Fruit fly (Drosophila melanogaster): Measurements from ENCODE around the gene pes.
"Not testable (repeated sequence)": the region's sequence is repeated elsewhere in the genome, so short reads cannot be mapped to it uniquely, and the experiment has no call there.

Gene pes

DNA sequence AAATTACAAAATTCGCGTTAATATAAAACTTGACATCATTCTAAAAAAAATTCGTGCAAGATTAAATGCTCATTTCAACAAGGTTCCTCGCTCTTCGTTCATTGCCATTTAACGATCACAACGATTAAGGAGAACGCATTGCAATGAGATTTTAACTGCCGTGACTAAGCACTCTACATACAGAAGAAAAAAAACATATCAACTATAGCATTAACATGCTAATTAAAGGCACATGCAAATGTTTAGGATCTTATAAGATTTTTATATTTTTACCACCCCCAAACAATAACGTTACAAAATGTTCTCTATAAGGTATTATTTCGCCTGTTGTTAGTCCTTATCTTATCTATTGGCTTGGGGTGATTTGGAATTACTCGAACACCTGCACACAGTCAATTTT lies 3.3 kb downstream of the pes start:
- TF ChIP-seq CTCF (optimal IDR thresholded peaks at IDR 0.05), result no peak
- TF ChIP-seq CG8478 (optimal IDR thresholded peaks at IDR 0.05), result no peak

dm6 chr2L:7989868-7990267 lies 4.1 kb downstream of the pes start:
- no peak for TF ChIP-seq CTCF (optimal IDR thresholded peaks at IDR 0.05)
- no peak for TF ChIP-seq CG8478 (optimal IDR thresholded peaks at IDR 0.05)

DNA sequence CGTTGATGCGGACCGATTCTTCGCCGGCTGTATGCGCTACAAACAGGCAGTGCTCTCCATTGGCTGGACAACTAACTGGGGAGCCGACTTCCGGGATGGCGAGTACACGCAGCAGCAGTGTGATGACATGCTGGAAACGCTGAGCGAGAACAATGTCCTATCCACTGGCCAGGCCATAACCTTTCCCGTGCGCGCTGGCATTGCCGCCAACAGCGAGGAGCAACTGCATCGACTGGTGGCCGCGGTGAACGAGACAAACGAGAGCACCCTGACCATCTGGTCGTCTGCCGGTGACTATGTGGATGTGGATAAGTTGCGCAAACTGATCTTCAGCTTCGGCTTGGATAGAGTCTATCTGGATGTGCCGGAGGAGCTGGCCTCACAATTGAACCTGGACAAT lies 7.8 kb downstream of the pes start:
- TF ChIP-seq CTCF (optimal IDR thresholded peaks at IDR 0.05) (no peak), CG8478 (optimal IDR thresholded peaks at IDR 0.05) (no peak)

DNA sequence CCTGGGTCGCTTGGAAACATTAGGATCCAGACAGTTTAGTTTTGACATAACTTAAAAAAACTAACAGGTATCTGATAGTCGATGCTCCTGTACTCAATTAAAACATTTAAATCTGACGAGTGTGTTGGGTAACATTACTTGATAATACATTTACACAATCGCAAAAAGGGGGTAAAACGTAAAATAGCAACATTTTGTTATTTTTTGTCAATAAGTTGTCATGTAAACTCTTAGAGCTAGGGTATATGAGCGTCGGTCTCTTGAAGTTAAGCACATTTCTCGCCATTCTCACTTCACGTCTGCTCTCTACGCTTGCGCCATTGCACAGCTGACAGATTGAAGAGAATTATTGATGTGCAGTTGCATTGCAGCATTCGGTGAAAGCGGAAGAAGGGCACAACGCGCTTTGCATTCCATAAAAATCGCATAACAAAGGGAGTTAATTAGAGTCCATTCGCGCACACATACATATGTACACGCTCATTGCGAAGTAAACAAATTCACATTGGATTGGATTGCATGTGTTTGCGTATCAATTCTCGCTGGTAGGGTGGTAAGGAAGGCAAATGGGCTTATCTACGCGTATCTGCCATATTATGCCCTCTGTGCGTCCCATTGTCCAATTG lies 9.0 kb downstream of the pes start:
- TF ChIP-seq CTCF (optimal IDR thresholded peaks at IDR 0.05) (no peak), CG8478 (optimal IDR thresholded peaks at IDR 0.05) (no peak)

dm6 chr2L:7984059-7984800 lies 9.8 kb downstream of the pes start, which contains the start of gene Snoo:
Snoo (minus strand) TSS chr2L:7984196.
- TF ChIP-seq CTCF (optimal IDR thresholded peaks at IDR 0.05) (peak; percentile 43 to 52), CG8478 (optimal IDR thresholded peaks at IDR 0.05) (no peak)

- not testable (repeated sequence) for TF ChIP-seq CG8478, CTCF (optimal IDR thresholded peaks at IDR 0.05)
These were observed 10.3 kb downstream of the pes start, which contains the start of gene CG7231 for dm6 chr2L:7983646-7984045. CG7231 (plus strand) TSS chr2L:7983946.

DNA sequence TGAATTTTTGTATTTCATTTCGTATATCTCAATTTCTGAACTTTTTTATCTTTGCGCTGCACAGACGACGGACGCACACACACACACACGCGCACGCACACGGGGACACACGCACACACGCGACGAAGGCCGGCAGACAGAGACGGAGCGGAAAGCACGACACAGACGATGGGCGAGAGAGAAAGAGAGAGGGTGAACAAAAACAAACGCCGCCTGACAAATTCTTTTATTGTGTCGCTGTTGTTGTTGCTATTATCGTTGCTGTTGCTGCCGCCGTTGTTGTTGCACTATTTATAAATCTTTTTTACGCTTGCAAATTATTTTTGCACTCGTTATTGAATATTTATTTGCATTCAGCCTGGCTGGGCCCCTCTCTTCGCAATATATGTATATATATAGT lies 17.2 kb downstream of the pes start:
- TF ChIP-seq CG8478 (optimal IDR thresholded peaks at IDR 0.05) (no peak), CTCF (optimal IDR thresholded peaks at IDR 0.05) (no peak)

dm6 chr2L:7973470-7974207 lies 20.3 kb downstream of the pes start:
- TF ChIP-seq CTCF (optimal IDR thresholded peaks at IDR 0.05) (no peak), CG8478 (optimal IDR thresholded peaks at IDR 0.05) (no peak)

- TF ChIP-seq CG8478 (optimal IDR thresholded peaks at IDR 0.05) (no peak), CTCF (optimal IDR thresholded peaks at IDR 0.05) (no peak)
These were observed 22.6 kb downstream of the pes start for dm6 chr2L:7971423-7971822.

DNA sequence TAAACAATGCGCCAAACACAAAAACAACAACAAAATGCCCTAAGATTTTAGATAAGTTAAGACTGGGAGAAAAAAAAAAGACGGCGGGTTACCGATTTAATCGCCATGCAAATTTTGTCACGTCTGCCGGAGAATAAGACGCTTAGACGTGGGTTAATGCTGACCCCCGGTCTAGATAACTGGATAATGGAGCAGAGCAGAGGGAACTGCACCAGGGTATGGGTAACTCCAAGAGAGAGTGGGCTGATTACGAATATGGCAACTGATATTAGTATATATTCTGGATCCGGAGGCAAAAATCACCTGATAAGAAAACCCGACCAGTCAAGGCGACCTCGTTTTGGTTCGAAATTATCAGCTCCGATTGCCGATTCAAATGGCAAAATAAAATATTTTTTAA lies 24.0 kb downstream of the pes start:
- no peak for TF ChIP-seq CTCF (optimal IDR thresholded peaks at IDR 0.05)
- TF ChIP-seq CG8478 (optimal IDR thresholded peaks at IDR 0.05), result no peak

DNA sequence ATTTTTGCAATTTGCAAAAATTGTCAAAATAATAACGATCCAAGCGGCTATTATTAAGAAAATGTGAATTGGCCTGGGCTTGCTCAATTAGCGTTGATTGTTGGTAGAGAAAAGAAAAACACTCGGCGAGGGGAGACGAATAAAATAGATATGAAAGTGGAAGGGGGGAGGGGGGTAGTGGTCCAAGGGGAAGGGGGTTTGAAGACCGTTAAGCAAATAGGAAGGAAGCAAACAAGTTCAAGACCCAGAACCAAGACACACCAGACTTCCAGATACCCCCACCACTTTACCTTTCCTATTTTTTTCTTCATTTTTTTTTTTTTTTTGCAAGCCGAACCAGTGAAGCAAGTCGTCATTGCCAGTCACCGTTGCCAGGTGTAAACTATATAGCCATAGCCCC lies 24.7 kb downstream of the pes start:
- TF ChIP-seq CTCF (optimal IDR thresholded peaks at IDR 0.05) (no peak), CG8478 (optimal IDR thresholded peaks at IDR 0.05) (no peak)

DNA sequence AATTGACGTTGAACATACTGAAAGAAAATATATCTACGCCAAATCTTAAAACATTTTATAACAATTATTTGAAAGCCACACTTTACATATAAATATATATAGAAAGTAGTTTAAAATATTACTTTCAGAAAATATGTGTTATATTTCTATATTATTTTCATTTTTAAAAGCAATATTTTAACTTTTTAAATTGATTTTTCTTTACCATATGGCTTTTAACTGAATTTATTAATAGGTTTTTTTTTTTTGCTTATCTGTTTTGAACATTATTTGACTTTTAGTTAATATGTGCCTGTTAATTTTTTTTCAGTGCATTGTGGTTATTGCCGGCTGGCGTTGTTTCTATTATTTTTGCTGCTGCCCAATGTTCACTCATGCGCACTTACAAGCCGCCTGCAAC lies 25.9 kb downstream of the pes start:
- TF ChIP-seq CTCF (optimal IDR thresholded peaks at IDR 0.05) (no peak), CG8478 (optimal IDR thresholded peaks at IDR 0.05) (no peak)

DNA sequence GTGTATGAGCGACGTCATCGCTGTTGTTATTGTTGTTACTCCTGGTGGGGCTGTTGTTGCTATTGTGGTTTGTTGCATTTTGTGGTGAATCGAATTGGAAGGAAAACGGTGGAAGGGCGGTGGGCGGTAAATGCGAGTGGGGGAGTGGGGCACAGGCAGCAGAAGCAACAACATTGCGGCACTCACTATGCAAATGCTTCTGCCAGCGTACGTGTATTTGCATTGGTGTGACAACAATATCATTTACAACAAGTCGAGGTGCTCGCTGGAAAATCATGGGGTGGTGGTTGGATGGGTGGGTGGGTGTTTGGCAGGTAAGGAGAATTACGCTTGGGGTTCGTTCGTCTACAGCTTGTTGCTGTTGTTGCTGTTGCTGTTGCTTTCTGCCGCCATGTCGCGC lies 26.3 kb downstream of the pes start:
- TF ChIP-seq CG8478 (optimal IDR thresholded peaks at IDR 0.05) (no peak), CTCF (optimal IDR thresholded peaks at IDR 0.05) (no peak)

- no peak for TF ChIP-seq CG8478 (optimal IDR thresholded peaks at IDR 0.05)
- TF ChIP-seq CTCF (optimal IDR thresholded peaks at IDR 0.05), result no peak
These were observed 27.0 kb downstream of the pes start for dm6 chr2L:7966866-7967549.

DNA sequence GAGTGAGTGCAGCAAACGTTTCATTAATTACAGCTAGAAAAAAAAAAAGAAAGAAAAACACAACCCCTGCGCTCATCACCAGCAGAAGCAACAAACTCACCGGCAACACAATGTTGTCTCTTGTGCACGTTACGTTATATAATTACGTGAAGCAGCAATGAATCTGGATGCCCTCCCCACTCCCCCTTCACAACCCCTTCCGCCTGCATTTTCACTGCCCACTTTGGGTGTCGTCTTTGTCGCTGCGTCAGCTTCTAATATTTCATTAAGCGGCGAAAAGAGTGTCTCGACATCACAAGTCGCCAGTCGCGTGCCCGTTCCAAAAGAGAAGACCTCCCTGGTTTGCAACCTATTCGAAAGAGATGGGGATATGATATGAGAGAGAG lies 27.5 kb downstream of the pes start:
- TF ChIP-seq CTCF (optimal IDR thresholded peaks at IDR 0.05) (no peak), CG8478 (optimal IDR thresholded peaks at IDR 0.05) (no peak)
